Worm (Caenorhabditis elegans): ENCODE measurements around the gene cdkl-1.

The cdkl-1 gene

ce11 chrV:11057043-11057442, 41.7 kb upstream of the cdkl-1 start, which contains the start of gene srh-75:
Gene srh-75, minus strand, starts transcription at chrV:11057143.
- TF ChIP-seq bed-2 (GFP tag; IDR thresholded peaks at IDR 0.05) (no peak), hlh-26 (GFP tag; conservative IDR thresholded peaks at IDR 0.05) (no peak), attf-5 (GFP tag; optimal IDR thresholded peaks at IDR 0.05) (no peak), B0261.1 (tag; optimal IDR thresholded peaks at IDR 0.05) (no peak), K11D2.4 (GFP tag; IDR thresholded peaks at IDR 0.05) (no peak), F37B4.10 (GFP tag; IDR thresholded peaks at IDR 0.05) (no peak), ets-4 (GFP tag; optimal IDR thresholded peaks at IDR 0.05) (no peak), rcor-1 (GFP tag; IDR thresholded peaks at IDR 0.05) (no peak), lag-1 (GFP tag; IDR thresholded peaks at IDR 0.05) (no peak), F22D6.2 (tag; optimal IDR thresholded peaks at IDR 0.05) (no peak), nhr-90 (tag; optimal IDR thresholded peaks at IDR 0.05) (no peak), nhr-80 (tag; optimal IDR thresholded peaks at IDR 0.05) (no peak)

- TF ChIP-seq egrh-3 (GFP tag; IDR thresholded peaks at IDR 0.05) (no peak), ama-1 (optimal IDR thresholded peaks at IDR 0.05) (peak; percentile 6), ama-1 (GFP tag; optimal IDR thresholded peaks at IDR 0.05) (no peak), mxl-1 (tag; optimal IDR thresholded peaks at IDR 0.05) (no peak), somi-1 (GFP tag; optimal IDR thresholded peaks at IDR 0.05) (no peak), let-526 (GFP tag; IDR thresholded peaks at IDR 0.05) (no peak), pha-4 (tag; optimal IDR thresholded peaks at IDR 0.05) (no peak), chd-7 (tag; optimal IDR thresholded peaks at IDR 0.05) (no peak), unc-62 (GFP tag; optimal IDR thresholded peaks at IDR 0.05) (no peak), F55B11.4 (tag; optimal IDR thresholded peaks at IDR 0.05; ENCODE audit: borderline replicate concordance, insufficient read depth) (no peak)
Observed at ce11 chrV:11059180-11059579, 39.5 kb upstream of the cdkl-1 start, which contains the start of gene T04C12.1. Gene T04C12.1, minus strand, starts transcription at chrV:11059269.

ce11 chrV:11060239-11060984, 38.3 kb upstream of the cdkl-1 start, which contains the start of gene T04C12.11:
Gene T04C12.11, minus strand, starts transcription at chrV:11060289.
- TF ChIP-seq hrde-1 (tag; optimal IDR thresholded peaks at IDR 0.05; ENCODE audit: borderline replicate concordance) (no peak), mel-28 (tag; optimal IDR thresholded peaks at IDR 0.05; ENCODE audit: borderline replicate concordance) (no peak), ceh-58 (GFP tag; IDR thresholded peaks at IDR 0.05) (no peak), D2030.7 (GFP tag; IDR thresholded peaks at IDR 0.05) (no peak), ztf-3 (GFP tag; optimal IDR thresholded peaks at IDR 0.05) (no peak), ccch-3 (GFP tag; optimal IDR thresholded peaks at IDR 0.05) (no peak), attf-5 (GFP tag; optimal IDR thresholded peaks at IDR 0.05) (no peak), snpc-4 (GFP tag; optimal IDR thresholded peaks at IDR 0.05) (no peak), snpc-4 (tag; optimal IDR thresholded peaks at IDR 0.05) (no peak), athp-1 (tag; optimal IDR thresholded peaks at IDR 0.05) (no peak), T07F8.4 (tag; optimal IDR thresholded peaks at IDR 0.05) (no peak), F55B11.4 (tag; optimal IDR thresholded peaks at IDR 0.05; ENCODE audit: borderline replicate concordance, insufficient read depth) (no peak), F49E8.2 (tag; optimal IDR thresholded peaks at IDR 0.05; ENCODE audit: insufficient read depth) (no peak), ztf-26 (tag; optimal IDR thresholded peaks at IDR 0.05) (no peak), B0019.2 (GFP tag; conservative IDR thresholded peaks at IDR 0.05) (no peak), Y67H2A.10 (GFP tag; conservative IDR thresholded peaks at IDR 0.05) (no peak)
